Worm (Caenorhabditis elegans) whole organism, mixed stage, embryonic: Measurements from ENCODE around the gene T11F8.5.
A peak's percentile ranks its signal among the peaks of the same experiment; 100 is the strongest.

Experiments used
- M03D4.4 ChIP-seq: sonication (generic microtip); optimal IDR thresholded peaks from 2 replicates; lab custom pipeline; 2017; ENCODE audit warnings: mild to moderate bottlenecking, missing genetic modification characterization, missing compliant biosample characterization
- bed-3 ChIP-seq: fragments of 200-800 bp; sonication (Bioruptor generic); optimal IDR thresholded peaks from 3 replicates; lab custom pipeline; 2018; ENCODE audit warnings: mild to moderate bottlenecking, missing genetic modification characterization, moderate library complexity, missing compliant biosample characterization
- blmp-1 ChIP-seq: fragments of 150-350 bp; optimal IDR thresholded peaks from 2 replicates; lab custom pipeline; 2014; ENCODE audit warnings: missing biosample characterization, missing genetic modification characterization
- ceh-39 ChIP-seq: fragments of 150-350 bp; optimal IDR thresholded peaks from 2 replicates; lab custom pipeline; 2014; ENCODE audit warnings: missing biosample characterization, missing genetic modification characterization
- ces-1 ChIP-seq: fragments of 150-350 bp; optimal IDR thresholded peaks from 2 replicates; lab custom pipeline; 2014; ENCODE audit warnings: missing biosample characterization, missing genetic modification reagents, missing genetic modification characterization
- drap-1 ChIP-seq: fragments of 200-800 bp; sonication (Bioruptor generic); optimal IDR thresholded peaks from 3 replicates; lab custom pipeline; 2018; ENCODE audit warnings: mild to moderate bottlenecking, missing genetic modification characterization, missing compliant biosample characterization
- elt-1 ChIP-seq: sonication (generic microtip); optimal IDR thresholded peaks from 2 replicates; lab custom pipeline; 2017; ENCODE audit warnings: missing genetic modification characterization, mild to moderate bottlenecking, missing compliant biosample characterization, antibody characterized with exemption, moderate library complexity, borderline replicate concordance; ENCODE audit not compliant: insufficient read depth
- elt-3 ChIP-seq: fragments of 150-350 bp; optimal IDR thresholded peaks from 2 replicates; lab custom pipeline; 2014; ENCODE audit warnings: missing biosample characterization, missing genetic modification characterization
- flh-1 ChIP-seq: fragments of 200-800 bp; sonication (Bioruptor generic); optimal IDR thresholded peaks from 2 replicates; lab custom pipeline; 2018; ENCODE audit warnings: mild to moderate bottlenecking, missing genetic modification characterization, moderate library complexity, missing compliant biosample characterization
- hlh-1 ChIP-seq: fragments of 150-350 bp; optimal IDR thresholded peaks from 2 replicates; lab custom pipeline; 2014; ENCODE audit warnings: missing biosample characterization, missing genetic modification reagents, missing genetic modification characterization
- lin-32 ChIP-seq: fragments of 200-800 bp; sonication (Bioruptor generic); optimal IDR thresholded peaks from 2 replicates; lab custom pipeline; 2018; ENCODE audit warnings: mild to moderate bottlenecking, missing genetic modification characterization, missing compliant biosample characterization
- lsy-2 ChIP-seq: fragments of 150-350 bp; optimal IDR thresholded peaks from 2 replicates; lab custom pipeline; 2014; ENCODE audit warnings: missing biosample characterization, missing genetic modification characterization
- mab-5 ChIP-seq: fragments of 150-350 bp; optimal IDR thresholded peaks from 2 replicates; lab custom pipeline; 2014; ENCODE audit warnings: missing biosample characterization, missing genetic modification characterization
- mls-2 ChIP-seq: sonication (generic microtip); optimal IDR thresholded peaks from 2 replicates; lab custom pipeline; 2016; ENCODE audit warnings: mild to moderate bottlenecking, missing genetic modification characterization, moderate library complexity, missing compliant biosample characterization
- nhr-12 ChIP-seq: fragments of 150-350 bp; optimal IDR thresholded peaks from 2 replicates; lab custom pipeline; 2014; ENCODE audit warnings: missing biosample characterization, missing genetic modification characterization
- nhr-2 ChIP-seq: fragments of 150-350 bp; optimal IDR thresholded peaks from 2 replicates; lab custom pipeline; 2014; ENCODE audit warnings: missing biosample characterization, missing genetic modification characterization
- nhr-237 ChIP-seq: fragments of 150-350 bp; optimal IDR thresholded peaks from 2 replicates; lab custom pipeline; 2014; ENCODE audit warnings: missing biosample characterization, missing genetic modification characterization
- pha-4 ChIP-seq: fragments of 150-350 bp; optimal IDR thresholded peaks from 2 replicates; lab custom pipeline; 2018; ENCODE audit warnings: missing biosample characterization, missing genetic modification reagents, missing genetic modification characterization
- sem-2 ChIP-seq: fragments of 200-800 bp; sonication (Bioruptor generic); optimal IDR thresholded peaks from 2 replicates; lab custom pipeline; 2018; ENCODE audit warnings: mild to moderate bottlenecking, missing genetic modification characterization, missing compliant biosample characterization
- snpc-4 ChIP-seq: fragments of 150-350 bp; optimal IDR thresholded peaks from 2 replicates; lab custom pipeline; 2014; ENCODE audit warnings: missing biosample characterization, missing genetic modification characterization
- sptf-1 ChIP-seq: sonication (generic microtip); optimal IDR thresholded peaks from 2 replicates; lab custom pipeline; 2017; ENCODE audit warnings: mild to moderate bottlenecking, missing genetic modification characterization, moderate library complexity, missing compliant biosample characterization
- tbx-8 ChIP-seq: fragments of 200-800 bp; sonication (Bioruptor generic); optimal IDR thresholded peaks from 2 replicates; lab custom pipeline; 2018; ENCODE audit warnings: mild to moderate bottlenecking, missing genetic modification characterization, moderate library complexity, missing compliant biosample characterization
- unc-120 ChIP-seq: sonication (generic microtip); optimal IDR thresholded peaks from 2 replicates; lab custom pipeline; 2017; ENCODE audit warnings: missing genetic modification characterization, missing compliant biosample characterization; ENCODE audit not compliant: poor library complexity, severe bottlenecking
- unc-39 ChIP-seq: fragments of 150-350 bp; optimal IDR thresholded peaks from 2 replicates; lab custom pipeline; 2014; ENCODE audit warnings: missing biosample characterization, missing genetic modification characterization
- unc-62 ChIP-seq: fragments of 150-350 bp; optimal IDR thresholded peaks from 2 replicates; lab custom pipeline; 2014; ENCODE audit warnings: missing biosample characterization, missing genetic modification reagents, missing genetic modification characterization
- zip-8 ChIP-seq: fragments of 150-350 bp; optimal IDR thresholded peaks from 2 replicates; lab custom pipeline; 2014; ENCODE audit warnings: missing biosample characterization, missing genetic modification characterization
- ztf-11 ChIP-seq: fragments of 150-350 bp; optimal IDR thresholded peaks from 2 replicates; lab custom pipeline; 2014; ENCODE audit warnings: missing biosample characterization, missing genetic modification characterization

Gene T11F8.5

ce11 chrIV:5507754-5508153 lies 24.9 kb downstream of the T11F8.5 start:
- no peak for TF ChIP-seq ces-1 (GFP tag; lab: Kevin White, UChicago)
- TF ChIP-seq unc-120 (tag; lab: Kevin White, UChicago): peak; percentile 69
- peak; percentile 90 for TF ChIP-seq hlh-1
- TF ChIP-seq elt-3: no peak
- peak; percentile 18 for TF ChIP-seq nhr-2 (tag; lab: Kevin White, UChicago)
- TF ChIP-seq unc-62 (GFP tag; lab: Kevin White, UChicago): peak; percentile 97

- TF ChIP-seq drap-1 (GFP tag; lab: Kevin White, UChicago): no peak
- no peak for TF ChIP-seq nhr-12 (tag; lab: Kevin White, UChicago)
- TF ChIP-seq unc-62 (GFP tag; lab: Kevin White, UChicago): no peak
- TF ChIP-seq elt-1: no peak
- TF ChIP-seq, all 35 proteins: peak for 0
Observed at ce11 chrIV:5514789-5515188, 32.0 kb downstream of the T11F8.5 start.

- no peak for TF ChIP-seq ztf-11
- TF ChIP-seq sptf-1: no peak
- no peak for TF ChIP-seq nhr-12 (tag; lab: Kevin White, UChicago)
- no peak for TF ChIP-seq unc-39 (tag; lab: Kevin White, UChicago)
- TF ChIP-seq ceh-39 (tag; lab: Kevin White, UChicago): no peak
- no peak for TF ChIP-seq unc-120 (tag; lab: Kevin White, UChicago)
- no peak for TF ChIP-seq M03D4.4 (tag; lab: Kevin White, UChicago)
Observed at ce11 chrIV:5519044-5519443, 36.2 kb downstream of the T11F8.5 start.

- no peak for TF ChIP-seq ceh-39 (tag; lab: Kevin White, UChicago)
- peak; percentile 45 for TF ChIP-seq unc-120 (tag; lab: Kevin White, UChicago)
- peak; percentile 84 for TF ChIP-seq unc-62 (GFP tag; lab: Kevin White, UChicago)
- TF ChIP-seq sem-2 (GFP tag; lab: Kevin White, UChicago): no peak
- peak; percentile 9 for TF ChIP-seq M03D4.4 (tag; lab: Kevin White, UChicago)
- TF ChIP-seq nhr-2 (tag; lab: Kevin White, UChicago): peak; percentile 57
- TF ChIP-seq mls-2: peak; percentile 36
- TF ChIP-seq ztf-11: no peak
- TF ChIP-seq hlh-1: peak; percentile 59
Observed at ce11 chrIV:5526711-5527383, 44.0 kb downstream of the T11F8.5 start.

- no peak for TF ChIP-seq sptf-1
- no peak for TF ChIP-seq lin-32
- no peak for TF ChIP-seq nhr-237
- TF ChIP-seq ztf-11: no peak
- TF ChIP-seq ces-1 (GFP tag; lab: Kevin White, UChicago): no peak
- TF ChIP-seq blmp-1 (tag; lab: Kevin White, UChicago): no peak
- no peak for TF ChIP-seq snpc-4 (tag; lab: Kevin White, UChicago)
- TF ChIP-seq ceh-39 (tag; lab: Kevin White, UChicago): no peak
- no peak for TF ChIP-seq mls-2
- no peak for TF ChIP-seq tbx-8 (GFP tag; lab: Kevin White, UChicago)
- no peak for TF ChIP-seq pha-4
- TF ChIP-seq zip-8 (tag; lab: Kevin White, UChicago): no peak
- TF ChIP-seq elt-1: no peak
- TF ChIP-seq unc-62 (GFP tag; lab: Kevin White, UChicago): no peak
- TF ChIP-seq lsy-2 (tag; lab: Kevin White, UChicago): no peak
- no peak for TF ChIP-seq bed-3 (GFP tag; lab: Kevin White, UChicago)
- no peak for TF ChIP-seq M03D4.4 (tag; lab: Kevin White, UChicago)
- TF ChIP-seq drap-1 (GFP tag; lab: Kevin White, UChicago): no peak
- no peak for TF ChIP-seq mab-5 (tag; lab: Kevin White, UChicago)
Observed at ce11 chrIV:5528285-5528684, 45.5 kb downstream of the T11F8.5 start, which contains the start of gene unc-5. unc-5 (minus strand) TSS chrIV:5528338.

- TF ChIP-seq ces-1 (GFP tag; lab: Kevin White, UChicago) (peak; percentile 4), unc-120 (tag; lab: Kevin White, UChicago) (no peak), flh-1 (GFP tag; lab: Kevin White, UChicago) (no peak)
Observed at ce11 chrIV:5530980-5531379, 48.2 kb downstream of the T11F8.5 start.
